Fruit fly (Drosophila melanogaster) S2 (cell line): ENCODE data around the gene CG8838.

Source experiments
- CG8478 ChIP-seq: fragments of >200 bp; optimal IDR thresholded peaks from 2 replicates; lab custom pipeline; 2018
- CTCF ChIP-seq, 2 experiments: fragments of >200 bp; optimal IDR thresholded peaks; 2 replicates each; lab custom pipeline; 2018

DNA sequence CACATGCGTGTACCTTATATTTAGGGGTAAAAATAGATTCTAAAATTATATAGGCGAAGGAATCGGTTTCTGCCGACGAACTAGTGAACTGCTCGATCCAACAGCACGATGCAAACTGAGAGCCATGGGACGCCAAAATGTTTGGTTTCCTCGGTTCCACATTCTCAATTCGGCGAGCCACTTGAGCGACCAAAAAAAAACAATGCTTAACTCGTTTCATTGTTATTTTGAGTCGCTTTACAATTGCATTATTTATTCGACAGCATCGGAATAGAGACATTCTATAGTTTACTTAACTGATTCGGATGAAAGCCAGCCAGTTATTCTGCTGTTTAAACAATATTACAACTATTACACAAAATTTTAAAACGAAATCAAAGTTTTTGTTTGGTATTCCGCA lies 18.2 kb downstream of the CG8838 start, which contains the start of gene CG15412:
- TF ChIP-seq CG8478 (lab: Kevin White, UChicago) (no peak), CTCF (optimal IDR thresholded peaks at IDR 0.05; lab: Kevin White, UChicago) (no peak)
